Worm (Caenorhabditis elegans) whole organism, L3 larva: ENCODE measurements around the gene srlf-21.

Experiments used
- ceh-82 ChIP-seq: fragments of 150-350 bp; optimal IDR thresholded peaks from 2 replicates; lab custom pipeline; 2014; ENCODE audit warnings: missing biosample characterization, missing genetic modification characterization
- nhr-12 ChIP-seq: fragments of 150-350 bp; optimal IDR thresholded peaks from 2 replicates; lab custom pipeline; 2014; ENCODE audit warnings: missing biosample characterization, missing genetic modification characterization
- nhr-23 ChIP-seq: fragments of 150-350 bp; optimal IDR thresholded peaks from 2 replicates; lab custom pipeline; 2014; ENCODE audit warnings: missing biosample characterization, missing genetic modification reagents, missing genetic modification characterization
- pqm-1 ChIP-seq: fragments of 150-350 bp; optimal IDR thresholded peaks from 2 replicates; lab custom pipeline; 2017; ENCODE audit warnings: missing biosample characterization, missing genetic modification characterization, inconsistent platforms
- snpc-4 ChIP-seq: fragments of 150-350 bp; optimal IDR thresholded peaks from 2 replicates; lab custom pipeline; 2014; ENCODE audit warnings: missing biosample characterization, missing genetic modification characterization
- ztf-11 ChIP-seq: fragments of 150-350 bp; optimal IDR thresholded peaks from 2 replicates; lab custom pipeline; 2014; ENCODE audit warnings: missing biosample characterization, missing genetic modification characterization

- TF ChIP-seq pqm-1 (tag; lab: Kevin White, UChicago) (no peak), snpc-4 (tag; lab: Kevin White, UChicago) (no peak), nhr-23 (tag; lab: Kevin White, UChicago) (no peak), ceh-82 (tag; lab: Kevin White, UChicago) (no peak), nhr-12 (tag; lab: Kevin White, UChicago) (no peak), ztf-11 (tag; lab: Kevin White, UChicago) (no peak)
These were observed 25.4 kb upstream of the srlf-21 start for ce11 chrV:915716-916115.
